Fruit fly (Drosophila melanogaster): Measurements from ENCODE around the gene nyo.

Gene nyo

DNA sequence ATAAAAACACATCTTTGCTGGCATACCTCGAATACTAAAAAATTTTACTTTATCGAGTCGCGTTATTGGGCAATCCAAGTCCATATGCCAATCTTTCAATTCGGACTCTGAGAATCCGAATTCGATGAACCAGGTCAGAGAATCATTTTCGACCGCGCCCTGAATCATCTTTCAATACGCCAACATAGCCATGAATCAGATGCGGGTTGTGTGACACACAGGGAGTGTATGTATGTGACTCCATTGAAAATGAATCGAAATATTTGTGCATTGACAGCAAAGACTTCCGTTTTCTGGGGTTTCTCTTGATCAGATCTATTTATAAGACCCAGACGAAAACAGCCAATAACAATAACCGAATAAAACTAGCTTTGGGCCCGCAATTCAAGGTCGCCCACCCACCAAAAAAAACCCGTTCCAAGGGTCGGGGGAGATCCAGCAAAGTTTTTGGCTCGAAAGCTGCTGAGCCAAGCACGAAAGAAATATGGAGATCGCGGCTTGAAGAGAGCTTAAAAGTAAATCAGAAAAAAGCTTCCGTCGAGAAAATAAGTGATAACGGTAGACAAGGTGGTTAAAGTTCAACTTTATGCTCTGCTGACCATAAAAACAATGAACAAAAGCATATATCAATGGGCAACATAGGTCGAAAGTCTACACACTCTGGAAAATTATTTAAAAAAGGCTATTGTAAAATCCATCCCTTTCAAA lies 61.7 kb downstream of the nyo start (continued):
- 0 out of 2 replicates have a peak, but pooled peaks have one; percentile 10 for TF ChIP-seq Bgb (GFP tag; IDR thresholded peaks at IDR 0.05; ENCODE audit: partially characterized antibody)
- no peak for TF ChIP-seq CG15011 (GFP tag; optimal IDR thresholded peaks at IDR 0.05)
- peak; percentile 55 for TF ChIP-seq CG13894 (tag; optimal IDR thresholded peaks at IDR 0.05)

DNA sequence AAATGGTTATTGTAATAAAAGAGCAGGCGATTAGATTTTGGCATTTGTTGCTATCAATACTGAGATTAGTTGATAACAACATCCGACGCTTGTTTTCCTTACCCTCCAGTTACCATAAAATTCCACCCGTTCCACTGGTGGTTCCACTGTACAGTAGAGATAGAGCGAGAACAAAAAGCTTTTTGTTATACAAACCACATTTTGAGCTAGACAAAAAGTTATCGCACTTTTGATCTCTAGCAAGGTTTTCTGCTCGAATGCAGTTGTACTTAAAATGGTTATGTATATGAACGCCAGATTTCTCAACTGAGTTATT lies 62.2 kb downstream of the nyo start:
- TF ChIP-seq grn (GFP tag; optimal IDR thresholded peaks at IDR 0.05) (peak; percentile 49), CG9932 (GFP tag; IDR thresholded peaks at IDR 0.05) (no peak), stwl (tag; optimal IDR thresholded peaks at IDR 0.05) (no peak), tap (tag; optimal IDR thresholded peaks at IDR 0.05) (no peak), E2f2 (GFP tag; IDR thresholded peaks at IDR 0.05) (0 out of 2 replicates have a peak, but pooled peaks have one; percentile 9), Med (GFP tag) (no peak), psq (GFP tag; optimal IDR thresholded peaks at IDR 0.05) (no peak), HHEX (GFP tag; optimal IDR thresholded peaks at IDR 0.05) (peak; percentile 9), CG15514 (GFP tag; optimal IDR thresholded peaks at IDR 0.05) (no peak), CG32767 (GFP tag; IDR thresholded peaks at IDR 0.05) (no peak), MTF-1 (GFP tag; optimal IDR thresholded peaks at IDR 0.05; ENCODE audit: borderline replicate concordance) (no peak), CG15269 (tag; optimal IDR thresholded peaks at IDR 0.05) (peak; percentile 14), CG10654 (GFP tag; optimal IDR thresholded peaks at IDR 0.05) (no peak), Hey (tag; optimal IDR thresholded peaks at IDR 0.05) (no peak), al (GFP tag; IDR thresholded peaks at IDR 0.05) (no peak), CG18262 (tag; optimal IDR thresholded peaks at IDR 0.05) (no peak), ssp (GFP tag; IDR thresholded peaks at IDR 0.05) (no peak), CG17361 (GFP tag; IDR thresholded peaks at IDR 0.05) (no peak), H15 (GFP tag; IDR thresholded peaks at IDR 0.05) (no peak), br (optimal IDR thresholded peaks at IDR 0.05) (no peak), Opbp (GFP tag; IDR thresholded peaks at IDR 0.05; ENCODE audit: partially characterized antibody) (no peak), CG34422 (GFP tag; IDR thresholded peaks at IDR 0.05) (no peak), sens-2 (GFP tag; IDR thresholded peaks at IDR 0.05) (no peak), ftz-f1 (GFP tag; optimal IDR thresholded peaks at IDR 0.05) (no peak), insv (GFP tag; optimal IDR thresholded peaks at IDR 0.05) (no peak), CG17568 (GFP tag; optimal IDR thresholded peaks at IDR 0.05) (peak; percentile 10), kni (GFP tag; optimal IDR thresholded peaks at IDR 0.05) (no peak), exex (tag; optimal IDR thresholded peaks at IDR 0.05) (peak; percentile 8), scrt (GFP tag; optimal IDR thresholded peaks at IDR 0.05) (no peak), Hr51 (GFP tag; optimal IDR thresholded peaks at IDR 0.05) (no peak), Sox100B (GFP tag; optimal IDR thresholded peaks at IDR 0.05) (no peak), Oli (tag; optimal IDR thresholded peaks at IDR 0.05) (no peak), HmgZ (tag; optimal IDR thresholded peaks at IDR 0.05) (peak; percentile 12), knrl (GFP tag; IDR thresholded peaks at IDR 0.05; ENCODE audit: partially characterized antibody) (no peak), fd64A (GFP tag; optimal IDR thresholded peaks at IDR 0.05) (no peak), nerfin-1 (tag; optimal IDR thresholded peaks at IDR 0.05) (no peak), bab2 (GFP tag; optimal IDR thresholded peaks at IDR 0.05) (no peak), peb (GFP tag; IDR thresholded peaks at IDR 0.05) (no peak), dpn (GFP tag; optimal IDR thresholded peaks at IDR 0.05) (no peak), CG16779 (GFP tag; IDR thresholded peaks at IDR 0.05) (no peak), CG7963 (GFP tag; IDR thresholded peaks at IDR 0.05; ENCODE audit: partially characterized antibody) (no peak), CG7786 (GFP tag; optimal IDR thresholded peaks at IDR 0.05) (no peak), wdn (GFP tag; IDR thresholded peaks at IDR 0.05) (no peak), chm (GFP tag; IDR thresholded peaks at IDR 0.05) (no peak), CG43689 (GFP tag; IDR thresholded peaks at IDR 0.05) (no peak), salm (tag; optimal IDR thresholded peaks at IDR 0.05) (no peak)

All from whole organism, embryonic.